Fruit fly (Drosophila melanogaster): Measurements from ENCODE around the gene Pvf3.

DNA sequence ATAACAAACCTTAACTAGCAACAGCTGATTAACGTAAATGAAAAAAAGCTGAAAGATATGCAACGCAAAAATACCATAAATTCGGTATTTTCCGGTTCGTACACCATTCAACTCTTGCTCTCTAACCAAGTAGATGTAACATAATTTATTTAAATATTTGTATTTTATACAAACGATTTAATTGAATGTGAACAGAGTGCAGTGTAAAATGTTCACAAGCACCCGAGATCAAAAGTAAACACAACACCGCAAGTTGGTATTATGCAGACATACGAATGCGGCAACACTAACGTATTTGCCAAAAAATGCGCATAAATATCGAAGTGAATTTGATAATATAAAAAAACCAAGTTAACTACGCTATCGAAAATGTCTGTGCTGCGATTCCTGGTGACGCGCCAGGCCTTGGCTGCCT lies 24.5 kb upstream of the Pvf3 start, which contains the start of gene MICU1:
- TF ChIP-seq CTCF (optimal IDR thresholded peaks at IDR 0.05) (no peak), CG8478 (optimal IDR thresholded peaks at IDR 0.05) (no peak)
